Worm (Caenorhabditis elegans) whole organism, late embryonic: ENCODE measurements around the gene ZC250.2.

ENCODE experiments used
- C08G9.2 ChIP-seq: sonication (generic microtip); optimal IDR thresholded peaks from 2 replicates; lab custom pipeline; 2016; ENCODE audit warnings: mild to moderate bottlenecking, missing genetic modification characterization, moderate library complexity, missing compliant biosample characterization
- C38D4.7 ChIP-seq: fragments of 200-800 bp; sonication (Bioruptor generic); optimal IDR thresholded peaks from 2 replicates; lab custom pipeline; 2018; ENCODE audit warnings: mild to moderate bottlenecking, missing genetic modification characterization, moderate library complexity, missing compliant biosample characterization
- K02D7.2 ChIP-seq: sonication (generic microtip); optimal IDR thresholded peaks from 2 replicates; lab custom pipeline; 2017; ENCODE audit warnings: mild to moderate bottlenecking, missing genetic modification characterization, missing compliant biosample characterization
- K09A11.1 ChIP-seq: sonication (generic microtip); optimal IDR thresholded peaks from 2 replicates; lab custom pipeline; 2017; ENCODE audit warnings: antibody characterized with exemption, mild to moderate bottlenecking, missing genetic modification characterization, missing compliant biosample characterization; ENCODE audit not compliant: insufficient read depth
- Y22D7AL.16 ChIP-seq: sonication (generic microtip); optimal IDR thresholded peaks from 2 replicates; lab custom pipeline; 2016; ENCODE audit warnings: missing genetic modification characterization, missing compliant biosample characterization
- ceh-2 ChIP-seq: sonication (generic microtip); optimal IDR thresholded peaks from 2 replicates; lab custom pipeline; 2016; ENCODE audit warnings: missing genotype, missing genetic modification characterization, missing compliant biosample characterization
- ceh-45 ChIP-seq: fragments of 200-800 bp; sonication (Bioruptor generic); IDR thresholded peaks from 2 replicates; pipeline ENCODE4 v1.3.6; 2022; ENCODE audit warnings: missing genetic modification reagents, missing genetic modification characterization, missing compliant biosample characterization
- ceh-48 ChIP-seq: sonication (generic microtip); optimal IDR thresholded peaks from 2 replicates; lab custom pipeline; 2016; ENCODE audit warnings: missing genetic modification characterization, inconsistent platforms, missing compliant biosample characterization
- ceh-9 ChIP-seq: sonication (generic microtip); optimal IDR thresholded peaks from 2 replicates; lab custom pipeline; 2016; ENCODE audit warnings: mild to moderate bottlenecking, missing genetic modification characterization, inconsistent platforms, missing compliant biosample characterization
- dve-1 ChIP-seq: sonication (generic microtip); optimal IDR thresholded peaks from 2 replicates; lab custom pipeline; 2017; ENCODE audit warnings: antibody characterized with exemption, mild to moderate bottlenecking, missing genetic modification characterization, missing compliant biosample characterization
- elt-2 ChIP-seq: sonication (generic microtip); optimal IDR thresholded peaks from 2 replicates; lab custom pipeline; 2016; ENCODE audit warnings: missing genetic modification reagents, missing genetic modification characterization, missing compliant biosample characterization
- elt-4 ChIP-seq: sonication (generic microtip); optimal IDR thresholded peaks from 2 replicates; lab custom pipeline; 2016; ENCODE audit warnings: missing genetic modification characterization, missing compliant biosample characterization
- eyg-1 ChIP-seq: sonication (generic microtip); optimal IDR thresholded peaks from 2 replicates; lab custom pipeline; 2016; ENCODE audit warnings: missing genotype, missing genetic modification characterization, missing compliant biosample characterization
- fax-1 ChIP-seq: sonication (generic microtip); optimal IDR thresholded peaks from 2 replicates; lab custom pipeline; 2016; ENCODE audit warnings: missing genotype, missing genetic modification characterization, missing compliant biosample characterization
- fkh-10 ChIP-seq: fragments of 150-350 bp; optimal IDR thresholded peaks from 2 replicates; lab custom pipeline; 2014; ENCODE audit warnings: missing biosample characterization, missing genetic modification reagents, missing genetic modification characterization
- hlh-13 ChIP-seq: fragments of 200-800 bp; sonication (Bioruptor generic); optimal IDR thresholded peaks from 2 replicates; lab custom pipeline; 2018; ENCODE audit warnings: mild to moderate bottlenecking, missing genetic modification characterization, missing compliant biosample characterization
- hlh-30 ChIP-seq: sonication (generic microtip); optimal IDR thresholded peaks from 2 replicates; lab custom pipeline; 2017; ENCODE audit warnings: antibody characterized with exemption, missing genetic modification characterization, missing compliant biosample characterization; ENCODE audit not compliant: insufficient read depth
- lim-6 ChIP-seq: sonication (generic microtip); optimal IDR thresholded peaks from 2 replicates; lab custom pipeline; 2016; ENCODE audit warnings: missing genetic modification characterization, missing compliant biosample characterization
- madf-2 ChIP-seq: sonication (generic microtip); optimal IDR thresholded peaks from 2 replicates; lab custom pipeline; 2017; ENCODE audit warnings: missing genetic modification characterization, missing compliant biosample characterization
- nhr-232 ChIP-seq: sonication (generic microtip); optimal IDR thresholded peaks from 2 replicates; lab custom pipeline; 2016; ENCODE audit warnings: missing genetic modification characterization, missing compliant biosample characterization
- npax-4 ChIP-seq: sonication (generic microtip); optimal IDR thresholded peaks from 2 replicates; lab custom pipeline; 2016; ENCODE audit warnings: missing genetic modification characterization, missing compliant biosample characterization
- pag-3 ChIP-seq: sonication (generic microtip); optimal IDR thresholded peaks from 2 replicates; lab custom pipeline; 2016; ENCODE audit warnings: missing compliant biosample characterization, missing genetic modification characterization, borderline replicate concordance
- pat-9 ChIP-seq: fragments of 200-800 bp; sonication (Bioruptor generic); optimal IDR thresholded peaks from 2 replicates; lab custom pipeline; 2018; ENCODE audit warnings: mild to moderate bottlenecking, missing genetic modification characterization, moderate library complexity, missing compliant biosample characterization
- pha-2 ChIP-seq: sonication (generic microtip); optimal IDR thresholded peaks from 2 replicates; lab custom pipeline; 2017; ENCODE audit warnings: mild to moderate bottlenecking, missing genetic modification characterization, missing compliant biosample characterization
- ref-2 ChIP-seq: sonication (generic microtip); optimal IDR thresholded peaks from 2 replicates; lab custom pipeline; 2016; ENCODE audit warnings: missing genetic modification characterization, missing compliant biosample characterization
- sox-2 ChIP-seq: fragments of 200-800 bp; sonication (Bioruptor generic); IDR thresholded peaks from 2 replicates; pipeline ENCODE4 v1.3.6; 2022; ENCODE audit warnings: missing genetic modification reagents, missing genetic modification characterization, missing compliant biosample characterization
- syd-9 ChIP-seq: sonication (generic microtip); optimal IDR thresholded peaks from 2 replicates; lab custom pipeline; 2016; ENCODE audit warnings: mild to moderate bottlenecking, missing genetic modification characterization, moderate library complexity, missing compliant biosample characterization
- tbx-7 ChIP-seq: sonication (generic microtip); optimal IDR thresholded peaks from 2 replicates; lab custom pipeline; 2016; ENCODE audit warnings: missing genotype, missing genetic modification characterization, missing compliant biosample characterization
- unc-42 ChIP-seq: sonication (generic microtip); optimal IDR thresholded peaks from 2 replicates; lab custom pipeline; 2016; ENCODE audit warnings: missing genotype, missing genetic modification characterization, missing compliant biosample characterization
- unc-55 ChIP-seq: sonication (generic microtip); optimal IDR thresholded peaks from 2 replicates; lab custom pipeline; 2017; ENCODE audit warnings: missing biosample characterization, missing genetic modification reagents, missing genetic modification characterization
- unc-86 ChIP-seq: sonication (generic microtip); optimal IDR thresholded peaks from 2 replicates; lab custom pipeline; 2016; ENCODE audit warnings: missing genetic modification characterization, missing compliant biosample characterization
- ztf-16 ChIP-seq: sonication (generic microtip); optimal IDR thresholded peaks from 2 replicates; lab custom pipeline; 2017; ENCODE audit warnings: missing genetic modification characterization, missing compliant biosample characterization

Gene ZC250.2

DNA sequence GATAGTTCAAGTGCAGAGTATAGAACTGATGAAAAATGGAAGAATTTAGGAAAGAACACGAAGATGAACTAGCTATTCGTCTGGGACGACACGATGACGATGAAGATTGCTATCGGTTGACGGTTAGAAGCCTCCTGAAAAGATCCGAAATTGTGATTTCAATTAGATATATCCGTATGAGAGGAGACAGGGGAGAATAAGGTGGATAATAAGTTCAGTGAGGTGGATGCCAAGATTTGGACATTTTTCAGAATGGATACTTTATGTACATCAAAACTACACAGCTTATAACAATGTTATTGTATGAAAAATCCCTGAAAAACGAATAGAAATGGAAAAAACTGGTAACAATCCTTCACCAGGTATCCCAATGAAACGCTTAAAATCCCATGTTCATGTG is 6.0 kb downstream of the ZC250.2 start, which contains the start of gene nstp-3:
Gene nstp-3 (minus strand): TSS at position 101 of the 400 bp plus-strand sequence.
- TF ChIP-seq hlh-30 (tag; lab: Kevin White, UChicago) (no peak), C38D4.7 (GFP tag; lab: Kevin White, UChicago) (no peak), sox-2 (GFP tag; lab: Robert Waterston, UW) (no peak), syd-9 (tag; lab: Kevin White, UChicago) (no peak), ref-2 (tag; lab: Kevin White, UChicago) (no peak), dve-1 (no peak), ceh-9 (tag; lab: Kevin White, UChicago) (no peak), K09A11.1 (tag; lab: Kevin White, UChicago) (no peak), npax-4 (no peak), fkh-10 (GFP tag; lab: Kevin White, UChicago) (no peak), Y22D7AL.16 (no peak), ztf-16 (tag; lab: Kevin White, UChicago) (no peak), fax-1 (tag; lab: Kevin White, UChicago) (no peak), unc-42 (tag; lab: Kevin White, UChicago) (no peak), madf-2 (tag; lab: Kevin White, UChicago) (no peak), pag-3 (tag; lab: Kevin White, UChicago) (no peak), pha-2 (no peak), tbx-7 (tag; lab: Kevin White, UChicago) (no peak), eyg-1 (tag; lab: Kevin White, UChicago) (no peak), ceh-2 (tag; lab: Kevin White, UChicago) (no peak)
- TF ChIP-seq, all 69 proteins: peak for 0

DNA sequence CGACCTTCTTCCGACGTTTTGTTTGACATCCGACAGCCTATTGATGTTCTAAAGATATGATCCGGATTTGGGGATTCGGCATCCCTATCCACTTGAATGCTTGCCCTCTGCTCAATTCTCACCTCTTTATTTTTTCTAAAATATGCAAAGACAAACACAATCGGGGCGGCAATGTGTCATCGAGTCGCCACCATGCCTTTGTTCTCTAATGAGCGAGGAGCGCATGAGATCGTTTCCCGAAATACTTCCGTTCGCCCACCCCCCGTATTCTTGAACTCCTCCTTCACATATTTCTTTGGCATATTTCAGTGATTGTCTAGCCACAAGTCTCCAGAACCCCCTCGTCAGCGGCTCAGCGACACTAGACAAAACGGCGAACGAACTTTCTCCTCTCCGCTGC is 7.2 kb downstream of the ZC250.2 start, which contains the start of gene cyn-17:
Gene cyn-17 (plus strand): TSS at position 301 of the 400 bp plus-strand sequence.
- TF ChIP-seq elt-4: peak; percentile 34
- TF ChIP-seq lim-6 (tag; lab: Kevin White, UChicago): no peak
- TF ChIP-seq unc-55 (GFP tag; lab: Kevin White, UChicago): no peak

ce11 chrV:5805467-5805866 is 13.3 kb downstream of the ZC250.2 start, which contains the start of gene ZC250.5:
ZC250.5 (plus strand) TSS chrV:5805767.
- TF ChIP-seq nhr-232 (tag; lab: Kevin White, UChicago): no peak
- no peak for TF ChIP-seq K02D7.2 (tag; lab: Kevin White, UChicago)
- TF ChIP-seq ceh-48: no peak
- TF ChIP-seq pat-9 (tag; lab: Kevin White, UChicago): no peak
- no peak for TF ChIP-seq elt-2 (tag; lab: Kevin White, UChicago)
- no peak for TF ChIP-seq unc-86 (tag; lab: Kevin White, UChicago)
- no peak for TF ChIP-seq lim-6 (tag; lab: Kevin White, UChicago)
- TF ChIP-seq C08G9.2 (tag; lab: Kevin White, UChicago): no peak

DNA sequence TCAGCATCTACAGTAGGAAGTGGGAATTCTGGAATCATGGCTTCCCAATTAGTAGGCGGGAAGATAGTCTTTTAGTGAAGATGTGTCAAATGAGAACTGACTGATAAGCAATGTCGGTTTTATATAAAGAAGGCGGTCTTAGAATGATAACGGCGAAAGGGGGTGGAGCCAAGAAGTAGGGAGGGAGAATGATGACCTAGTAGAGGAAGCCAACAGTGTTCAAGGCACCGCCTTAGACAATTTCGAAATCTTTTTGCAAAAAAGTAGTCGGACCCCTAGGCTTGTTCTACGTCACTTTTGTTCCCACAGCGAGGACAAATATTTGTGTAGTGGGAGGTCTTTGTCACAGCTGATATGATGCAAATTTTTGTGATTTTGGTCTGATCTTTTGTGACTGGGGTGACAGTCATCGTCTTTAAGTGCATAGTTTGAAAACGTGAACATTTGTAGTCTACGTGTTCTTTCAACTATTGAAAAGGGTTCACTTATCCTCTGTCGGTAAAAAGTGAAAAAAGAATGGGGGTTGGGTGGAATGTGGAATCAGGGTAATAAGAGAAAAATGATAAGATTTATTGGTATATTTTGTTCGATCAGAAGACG is 21.0 kb downstream of the ZC250.2 start, which contains the start of gene ZC250.4:
Gene ZC250.4 (minus strand): TSS at position 78 of the 600 bp plus-strand sequence.
- peak; percentile 31 for TF ChIP-seq elt-2 (tag; lab: Kevin White, UChicago)
- TF ChIP-seq hlh-13 (GFP tag; lab: Kevin White, UChicago): no peak
- no peak for TF ChIP-seq ztf-16 (tag; lab: Kevin White, UChicago)
- TF ChIP-seq hlh-30 (tag; lab: Kevin White, UChicago): no peak
- no peak for TF ChIP-seq ceh-45
- TF ChIP-seq nhr-232 (tag; lab: Kevin White, UChicago): no peak
